Fruit fly (Drosophila melanogaster) Kc167 (cell line): ENCODE data around the gene CG14718.

Experiments used
- Sin3A ChIP-seq: fragments of >200 bp; optimal IDR thresholded peaks from 2 replicates; lab custom pipeline; 2018; ENCODE audit warnings: missing external identifiers
- insv ChIP-seq: fragments of >200 bp; optimal IDR thresholded peaks from 3 replicates; lab custom pipeline; 2018; ENCODE audit warnings: missing external identifiers
- psq ChIP-seq: fragments of >200 bp; optimal IDR thresholded peaks from 2 replicates; lab custom pipeline; 2017; ENCODE audit warnings: missing external identifiers
- ttk ChIP-seq: sonication (Bioruptor generic); optimal IDR thresholded peaks from 2 replicates; lab custom pipeline; 2017; ENCODE audit warnings: missing external identifiers

- TF ChIP-seq ttk, result no peak
- TF ChIP-seq Sin3A (lab: Kevin White, UChicago), result no peak
- TF ChIP-seq psq (lab: Kevin White, UChicago), result no peak
- TF ChIP-seq insv, result no peak
Measured at dm6 chr3R:11673955-11674663, 26.3 kb upstream of the CG14718 start, which contains the start of gene CG14715.
